Worm (Caenorhabditis elegans): ENCODE results near the gene tex-2.

The tex-2 gene

DNA sequence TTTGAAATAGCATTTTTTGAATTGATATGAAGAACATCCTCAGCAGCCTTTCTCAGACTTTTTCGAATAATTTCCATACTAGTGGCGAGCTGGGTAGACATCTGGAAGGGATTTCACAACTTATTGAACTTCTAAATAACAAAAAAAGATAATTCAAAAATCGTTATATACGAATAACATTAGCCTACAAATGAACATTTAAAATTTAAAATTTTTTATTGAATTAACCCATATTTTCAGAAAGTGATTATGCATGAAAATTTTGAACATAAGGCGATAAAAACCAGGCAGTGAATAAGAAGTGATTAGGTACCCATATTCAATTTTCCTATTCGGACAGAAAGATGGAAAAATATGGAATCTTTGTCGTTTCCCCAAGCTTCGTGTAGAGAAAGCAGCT is 44.9 kb downstream of the tex-2 start, which contains the start of gene ZK1248.11:
ZK1248.11 (minus strand) TSS at position 101 of the 400 bp plus-strand sequence.
- TF ChIP-seq F44E2.7 (GFP tag; IDR thresholded peaks at IDR 0.05), result no peak
- TF ChIP-seq saeg-2 (GFP tag; IDR thresholded peaks at IDR 0.05), result no peak
- TF ChIP-seq aly-2 (tag; optimal IDR thresholded peaks at IDR 0.05), result no peak
- no peak for TF ChIP-seq ceh-32 (tag; optimal IDR thresholded peaks at IDR 0.05; ENCODE audit: poor library complexity)
- TF ChIP-seq mes-2 (tag; optimal IDR thresholded peaks at IDR 0.05; ENCODE audit: poor library complexity, severe bottlenecking), result no peak
- TF ChIP-seq mxl-2 (GFP tag; conservative IDR thresholded peaks at IDR 0.05), result no peak
- no peak for TF ChIP-seq ztf-7 (tag; optimal IDR thresholded peaks at IDR 0.05)
- TF ChIP-seq attf-4 (tag; optimal IDR thresholded peaks at IDR 0.05), result no peak
- TF ChIP-seq zfp-3 (GFP tag; conservative IDR thresholded peaks at IDR 0.05), result no peak
- no peak for TF ChIP-seq lin-1 (GFP tag; IDR thresholded peaks at IDR 0.05)
- TF ChIP-seq jun-1 (tag; optimal IDR thresholded peaks at IDR 0.05), result no peak
- no peak for TF ChIP-seq daf-12 (tag; optimal IDR thresholded peaks at IDR 0.05)
- no peak for TF ChIP-seq vab-7 (GFP tag; IDR thresholded peaks at IDR 0.05)
- no peak for TF ChIP-seq zag-1 (tag; optimal IDR thresholded peaks at IDR 0.05)
- no peak for TF ChIP-seq ctbp-1 (GFP tag; IDR thresholded peaks at IDR 0.05)
- TF ChIP-seq nhr-48 (tag; optimal IDR thresholded peaks at IDR 0.05), result no peak
- TF ChIP-seq duxl-1 (tag; optimal IDR thresholded peaks at IDR 0.05; ENCODE audit: poor library complexity), result no peak
- no peak for TF ChIP-seq fos-1 (tag; optimal IDR thresholded peaks at IDR 0.05)
- no peak for TF ChIP-seq tra-1 (GFP tag; IDR thresholded peaks at IDR 0.05)
- TF ChIP-seq nhr-77 (tag; optimal IDR thresholded peaks at IDR 0.05), result no peak

- TF ChIP-seq nhr-28 (tag; optimal IDR thresholded peaks at IDR 0.05), result peak; percentile 36
- TF ChIP-seq ceh-28 (tag; optimal IDR thresholded peaks at IDR 0.05), result no peak
- TF ChIP-seq egl-27 (tag; optimal IDR thresholded peaks at IDR 0.05), result no peak
- TF ChIP-seq hlh-30 (tag; optimal IDR thresholded peaks at IDR 0.05; ENCODE audit: insufficient read depth), result no peak
- no peak for TF ChIP-seq daf-19 (GFP tag; conservative IDR thresholded peaks at IDR 0.05)
- peak in 1 of 2 experiments; percentile 51 for TF ChIP-seq unc-62 (GFP tag; optimal IDR thresholded peaks at IDR 0.05 in 1 of 2)
- TF ChIP-seq unc-62 (tag; optimal IDR thresholded peaks at IDR 0.05), result no peak
Measured at ce11 chrII:5827364-5827763, 46.0 kb downstream of the tex-2 start, which contains the start of gene tbc-2. Gene tbc-2 (minus strand): TSS chrII:5827443.

ce11 chrII:5820282-5820762 is 53.1 kb downstream of the tex-2 start, which contains the start of gene ehs-1:
Gene ehs-1 (plus strand): TSS chrII:5820712.
- TF ChIP-seq zag-1 (tag; optimal IDR thresholded peaks at IDR 0.05), result no peak
- no peak for TF ChIP-seq hif-1 (tag; optimal IDR thresholded peaks at IDR 0.05)
- no peak for TF ChIP-seq snpc-4 (tag; optimal IDR thresholded peaks at IDR 0.05)
- peak; percentile 2 for TF ChIP-seq dpl-1 (GFP tag; optimal IDR thresholded peaks at IDR 0.05)
- TF ChIP-seq zfp-3 (GFP tag; conservative IDR thresholded peaks at IDR 0.05), result no peak
- no peak for TF ChIP-seq Y105C5A.15 (GFP tag; IDR thresholded peaks at IDR 0.05)
- no peak for TF ChIP-seq daf-16 (GFP tag; optimal IDR thresholded peaks at IDR 0.05)
- no peak for TF ChIP-seq daf-16 (tag; optimal IDR thresholded peaks at IDR 0.05)
- TF ChIP-seq ZK337.2 (GFP tag; IDR thresholded peaks at IDR 0.05), result no peak
- TF ChIP-seq T26A8.4 (GFP tag; IDR thresholded peaks at IDR 0.05), result no peak
- TF ChIP-seq unc-130 (GFP tag; optimal IDR thresholded peaks at IDR 0.05), result no peak
- 0 out of 2 replicates have a peak, but pooled peaks have one; percentile 10 for TF ChIP-seq ctbp-1 (GFP tag; IDR thresholded peaks at IDR 0.05)
- no peak for TF ChIP-seq daf-19 (GFP tag; conservative IDR thresholded peaks at IDR 0.05)
- no peak for TF ChIP-seq ceh-82 (tag; optimal IDR thresholded peaks at IDR 0.05)
- TF ChIP-seq nhr-48 (tag; optimal IDR thresholded peaks at IDR 0.05), result no peak
- TF ChIP-seq unc-62 (GFP tag; optimal IDR thresholded peaks at IDR 0.05 in 1 of 2), result no peak
- TF ChIP-seq unc-62 (tag; optimal IDR thresholded peaks at IDR 0.05), result no peak
- no peak for TF ChIP-seq zip-2 (tag; optimal IDR thresholded peaks at IDR 0.05)
- no peak for TF ChIP-seq lin-38 (GFP tag; IDR thresholded peaks at IDR 0.05)
- no peak for TF ChIP-seq ztf-11 (tag; optimal IDR thresholded peaks at IDR 0.05)
- peak in 1 of 2 experiments; percentile 19 for TF ChIP-seq lsy-2 (tag; optimal IDR thresholded peaks at IDR 0.05)
- no peak for TF ChIP-seq cey-2 (tag; optimal IDR thresholded peaks at IDR 0.05; ENCODE audit: borderline replicate concordance, insufficient read depth)
- TF ChIP-seq attf-4 (tag; optimal IDR thresholded peaks at IDR 0.05), result no peak

All from whole organism, L4 larva.